Fruit fly (Drosophila melanogaster): ENCODE measurements around the gene her.

her gene

DNA sequence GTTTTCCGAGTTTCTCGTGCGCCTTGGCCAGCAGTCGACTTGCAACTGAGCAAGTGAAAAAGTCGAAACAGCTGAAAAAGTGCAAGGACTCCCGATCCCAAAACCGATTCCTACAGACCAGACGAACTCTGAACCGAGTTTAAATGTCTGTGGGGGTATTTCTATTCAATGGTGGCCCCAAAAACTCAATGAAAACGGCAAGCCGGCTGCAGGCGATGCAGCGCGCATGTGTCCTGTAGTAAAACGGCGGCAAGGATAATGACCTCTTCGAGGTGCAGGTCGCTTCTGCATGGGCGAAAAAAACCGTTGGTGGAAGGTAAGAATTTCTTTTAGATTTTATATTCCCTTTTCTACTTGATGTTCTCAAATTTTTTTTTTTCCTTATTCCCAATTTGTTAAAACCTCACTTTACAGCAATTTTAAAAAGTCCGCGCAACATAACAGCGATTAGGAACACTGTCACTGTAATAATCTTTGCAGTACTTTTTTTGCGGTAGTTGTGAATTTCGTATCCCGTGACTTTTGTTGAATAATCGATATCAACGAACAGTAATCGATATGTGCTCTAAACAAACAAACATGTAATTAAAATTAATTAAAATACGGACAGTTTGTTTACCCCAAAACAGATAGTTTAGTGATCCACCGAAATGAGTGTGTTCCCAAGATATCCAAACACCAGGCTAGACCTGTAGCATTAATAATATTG, at the start of gene her, which contains the start of gene Trpgamma (continued):
- no peak for TF ChIP-seq OdsH (GFP tag; optimal IDR thresholded peaks at IDR 0.05)
- no peak for TF ChIP-seq CG32006 (GFP tag; optimal IDR thresholded peaks at IDR 0.05)
- no peak for TF ChIP-seq Hr39 (GFP tag; optimal IDR thresholded peaks at IDR 0.05)
- no peak for TF ChIP-seq CG10669 (GFP tag; optimal IDR thresholded peaks at IDR 0.05)
- TF ChIP-seq topi (GFP tag; optimal IDR thresholded peaks at IDR 0.05): peak; percentile 24
- no peak for TF ChIP-seq eg (GFP tag; IDR thresholded peaks at IDR 0.05)
- TF ChIP-seq svp (GFP tag): no peak
- no peak for TF ChIP-seq dsx (GFP tag; optimal IDR thresholded peaks at IDR 0.05; ENCODE audit: poor library complexity, severe bottlenecking)

dm6 chr2L:16627948-16628347, 49.0 kb upstream of the her start:
- TF ChIP-seq CG3032 (tag; optimal IDR thresholded peaks at IDR 0.05): no peak
- TF ChIP-seq topi (GFP tag; optimal IDR thresholded peaks at IDR 0.05): no peak
- no peak for TF ChIP-seq CG31627 (GFP tag; optimal IDR thresholded peaks at IDR 0.05)
- no peak for TF ChIP-seq Lpt (GFP tag; optimal IDR thresholded peaks at IDR 0.05)
- no peak for TF ChIP-seq Met (GFP tag; optimal IDR thresholded peaks at IDR 0.05)
- no peak for TF ChIP-seq dsx (GFP tag; optimal IDR thresholded peaks at IDR 0.05; ENCODE audit: poor library complexity, severe bottlenecking)
- TF ChIP-seq Hr39 (GFP tag; optimal IDR thresholded peaks at IDR 0.05): no peak
- no peak for TF ChIP-seq CG6276 (GFP tag; optimal IDR thresholded peaks at IDR 0.05)
- no peak for TF ChIP-seq CG9139 (GFP tag; optimal IDR thresholded peaks at IDR 0.05)
- no peak for TF ChIP-seq salr (GFP tag; optimal IDR thresholded peaks at IDR 0.05)

dm6 chr2L:16629176-16629575, 47.8 kb upstream of the her start:
- TF ChIP-seq topi (GFP tag; optimal IDR thresholded peaks at IDR 0.05): peak; percentile 12
- TF ChIP-seq Lpt (GFP tag; optimal IDR thresholded peaks at IDR 0.05): peak; percentile 11
- TF ChIP-seq CG8119 (GFP tag; IDR thresholded peaks at IDR 0.05): peak; percentile 62; the same call in 2 of the 3 replicates
- peak; percentile 63 for TF ChIP-seq CG32006 (GFP tag; optimal IDR thresholded peaks at IDR 0.05)
- no peak for TF ChIP-seq spab (GFP tag; optimal IDR thresholded peaks at IDR 0.05)
- peak; percentile 8 for TF ChIP-seq net (GFP tag; optimal IDR thresholded peaks at IDR 0.05)
- TF ChIP-seq achi (GFP tag; optimal IDR thresholded peaks at IDR 0.05): peak; percentile 22
- peak; percentile 29 for TF ChIP-seq esn (GFP tag; optimal IDR thresholded peaks at IDR 0.05)
- peak; percentile 54 for TF ChIP-seq Hr4 (GFP tag; optimal IDR thresholded peaks at IDR 0.05)
- no peak for TF ChIP-seq fd59A (GFP tag; optimal IDR thresholded peaks at IDR 0.05)
- TF ChIP-seq eg (GFP tag; IDR thresholded peaks at IDR 0.05): peak; percentile 62; the same call in 2 of the 3 replicates
- TF ChIP-seq CG3919 (GFP tag; optimal IDR thresholded peaks at IDR 0.05): peak; percentile 34
- peak; percentile 80 for TF ChIP-seq Eip78C (GFP tag)
- TF ChIP-seq svp (GFP tag): peak; percentile 39
- no peak for TF ChIP-seq CG31627 (GFP tag; optimal IDR thresholded peaks at IDR 0.05)
- peak; percentile 7 for TF ChIP-seq CG6276 (GFP tag; optimal IDR thresholded peaks at IDR 0.05)
- TF ChIP-seq OdsH (GFP tag; optimal IDR thresholded peaks at IDR 0.05): peak; percentile 23
- TF ChIP-seq Ets21C (GFP tag; optimal IDR thresholded peaks at IDR 0.05): no peak

DNA sequence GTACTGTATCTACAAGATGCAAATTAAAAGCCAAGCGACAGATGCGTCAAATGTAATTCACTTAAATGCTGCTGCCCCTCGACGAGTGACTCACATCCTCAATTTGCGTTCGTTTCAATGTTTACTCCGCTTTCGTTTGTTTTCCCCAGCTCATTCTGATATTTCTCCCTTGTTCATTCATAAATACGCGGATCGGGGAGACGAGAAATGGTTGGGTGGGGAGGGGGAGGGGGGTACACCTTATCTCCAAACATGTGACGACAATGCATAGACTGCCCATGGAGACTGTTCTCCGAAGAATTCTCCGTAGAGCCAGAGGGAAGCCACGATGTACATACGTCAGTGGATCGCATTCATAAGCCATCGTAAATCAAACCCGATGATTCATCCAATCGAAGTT, 39.6 kb upstream of the her start:
- peak; percentile 40; the same call in 1 of the 3 replicates for TF ChIP-seq eg (GFP tag; IDR thresholded peaks at IDR 0.05)
- peak; percentile 51; the same call in 2 of the 3 replicates for TF ChIP-seq CG6163 (GFP tag; IDR thresholded peaks at IDR 0.05)
- no peak for TF ChIP-seq CG6792 (GFP tag; optimal IDR thresholded peaks at IDR 0.05)
- no peak for TF ChIP-seq Ets21C (GFP tag; optimal IDR thresholded peaks at IDR 0.05)
- no peak for TF ChIP-seq cyc (GFP tag; optimal IDR thresholded peaks at IDR 0.05)
- TF ChIP-seq Sox14 (GFP tag; optimal IDR thresholded peaks at IDR 0.05): no peak
- no peak for TF ChIP-seq esn (GFP tag; optimal IDR thresholded peaks at IDR 0.05)
- TF ChIP-seq CG6276 (GFP tag; optimal IDR thresholded peaks at IDR 0.05): no peak
- TF ChIP-seq CG11902 (GFP tag; optimal IDR thresholded peaks at IDR 0.05): no peak
- no peak for TF ChIP-seq CG1621 (tag; optimal IDR thresholded peaks at IDR 0.05)
- TF ChIP-seq CG6854 (GFP tag; optimal IDR thresholded peaks at IDR 0.05): peak; percentile 6
- TF ChIP-seq Eip93F (GFP tag; optimal IDR thresholded peaks at IDR 0.05): no peak
- no peak for TF ChIP-seq Gug (GFP tag; IDR thresholded peaks at IDR 0.05)
- TF ChIP-seq CG3919 (GFP tag; optimal IDR thresholded peaks at IDR 0.05): no peak
- TF ChIP-seq spab (GFP tag; optimal IDR thresholded peaks at IDR 0.05): no peak
- TF ChIP-seq acj6 (GFP tag; optimal IDR thresholded peaks at IDR 0.05): no peak
- TF ChIP-seq fkh (GFP tag; optimal IDR thresholded peaks at IDR 0.05): peak; percentile 47
- TF ChIP-seq Blimp-1 (GFP tag; optimal IDR thresholded peaks at IDR 0.05): no peak
